Worm (Caenorhabditis elegans) whole organism, early embryonic: ENCODE measurements around the gene gro-1.

Experiments used
- B0310.2 ChIP-seq: sonication (generic microtip); optimal IDR thresholded peaks from 2 replicates; lab custom pipeline; 2016; ENCODE audit warnings: mild to moderate bottlenecking, missing genetic modification characterization, missing compliant biosample characterization
- F13C5.2 ChIP-seq: sonication (generic microtip); optimal IDR thresholded peaks from 2 replicates; lab custom pipeline; 2017; ENCODE audit warnings: mild to moderate bottlenecking, missing genetic modification characterization, inconsistent platforms, missing compliant biosample characterization
- aly-1 ChIP-seq: sonication (generic microtip); optimal IDR thresholded peaks from 2 replicates; lab custom pipeline; 2016; ENCODE audit warnings: missing genetic modification characterization, missing compliant biosample characterization
- ama-1 ChIP-seq: fragments of 150-350 bp; optimal IDR thresholded peaks from 2 replicates; lab custom pipeline; 2014
- ceh-13 ChIP-seq: fragments of 200-800 bp; sonication (Bioruptor generic); optimal IDR thresholded peaks from 2 replicates; lab custom pipeline; 2018; ENCODE audit warnings: mild to moderate bottlenecking, missing genetic modification characterization, missing compliant biosample characterization
- ceh-36 ChIP-seq: sonication (generic microtip); optimal IDR thresholded peaks from 2 replicates; lab custom pipeline; 2016; ENCODE audit warnings: missing genetic modification characterization, inconsistent platforms, missing compliant biosample characterization
- ets-7 ChIP-seq: sonication (generic microtip); optimal IDR thresholded peaks from 2 replicates; lab custom pipeline; 2016; ENCODE audit warnings: missing genotype, missing genetic modification characterization, missing compliant biosample characterization
- flt-1 ChIP-seq: fragments of 200-800 bp; sonication (Bioruptor generic); IDR thresholded peaks from 2 replicates; pipeline ENCODE4 v1.3.6; 2022; ENCODE audit warnings: missing genetic modification characterization, missing compliant biosample characterization
- hmbx-1 ChIP-seq: sonication (generic microtip); optimal IDR thresholded peaks from 2 replicates; lab custom pipeline; 2016; ENCODE audit warnings: mild to moderate bottlenecking, missing genetic modification characterization, missing compliant biosample characterization
- hmg-4 ChIP-seq: fragments of 200-800 bp; sonication (Bioruptor generic); optimal IDR thresholded peaks from 2 replicates; lab custom pipeline; 2018; ENCODE audit warnings: mild to moderate bottlenecking, missing genetic modification characterization, missing compliant biosample characterization
- hnd-1 ChIP-seq: sonication (generic microtip); optimal IDR thresholded peaks from 2 replicates; lab custom pipeline; 2016; ENCODE audit warnings: missing genetic modification characterization, missing compliant biosample characterization
- pes-1 ChIP-seq: fragments of 200-800 bp; sonication (Bioruptor generic); IDR thresholded peaks from 2 replicates; pipeline ENCODE4 v1.3.6; 2022; ENCODE audit warnings: missing genetic modification reagents, missing genetic modification characterization, missing compliant biosample characterization
- scrt-1 ChIP-seq: fragments of 200-800 bp; sonication (Bioruptor generic); IDR thresholded peaks from 2 replicates; pipeline ENCODE4 v1.3.6; 2022; ENCODE audit warnings: missing genetic modification characterization, missing compliant biosample characterization
- sea-1 ChIP-seq: fragments of 200-800 bp; sonication (Bioruptor generic); conservative IDR thresholded peaks from 2 replicates; pipeline ENCODE4 v1.3.6; 2022; ENCODE audit warnings: missing genetic modification characterization, missing compliant biosample characterization
- tbx-11 ChIP-seq: fragments of 200-800 bp; sonication (Bioruptor generic); IDR thresholded peaks from 2 replicates; pipeline ENCODE4 v1.3.6; 2022; ENCODE audit warnings: missing genetic modification characterization, missing compliant biosample characterization
- tbx-37 ChIP-seq: fragments of 200-800 bp; sonication (Bioruptor generic); conservative IDR thresholded peaks from 2 replicates; pipeline ENCODE4 v1.3.6; 2022; ENCODE audit warnings: missing genetic modification reagents, missing genetic modification characterization, missing compliant biosample characterization
- tra-4 ChIP-seq: sonication (generic microtip); optimal IDR thresholded peaks from 2 replicates; lab custom pipeline; 2017; ENCODE audit warnings: missing genetic modification characterization, missing compliant biosample characterization

gro-1 gene

DNA sequence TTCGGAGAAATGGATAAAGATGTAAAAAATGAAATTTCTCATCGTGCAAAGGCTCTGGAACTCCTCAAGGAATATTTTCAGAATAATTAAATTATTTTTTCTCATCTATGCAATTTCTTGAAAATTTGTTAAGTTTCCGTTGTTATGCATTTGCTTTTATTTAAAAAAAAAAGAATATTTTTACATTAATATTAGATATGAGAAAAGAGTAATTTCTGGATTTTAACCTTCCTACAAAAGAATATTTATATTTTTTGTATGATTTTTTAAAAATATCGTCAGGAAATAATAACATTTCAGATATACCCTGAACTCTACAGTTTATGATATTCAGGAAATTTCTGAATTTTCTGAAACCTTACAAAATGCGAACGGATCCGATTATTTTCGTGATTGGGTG lies at the start of gene gro-1:
gro-1 (plus strand) TSS at position 301 of the 400 bp plus-strand sequence.
- no peak for TF ChIP-seq ceh-13 (GFP tag; lab: Kevin White, UChicago)
- TF ChIP-seq aly-1 (tag; lab: Kevin White, UChicago), result no peak
- TF ChIP-seq tbx-11 (GFP tag; lab: Robert Waterston, UW), result no peak
- no peak for TF ChIP-seq hnd-1
- TF ChIP-seq hmbx-1 (tag; lab: Kevin White, UChicago), result no peak
- no peak for TF ChIP-seq B0310.2 (tag; lab: Kevin White, UChicago)
- no peak for TF ChIP-seq tra-4
- TF ChIP-seq F13C5.2 (tag; lab: Kevin White, UChicago), result no peak
- no peak for TF ChIP-seq pes-1 (GFP tag; lab: Robert Waterston, UW)
- no peak for TF ChIP-seq scrt-1
- no peak for TF ChIP-seq sea-1 (GFP tag; lab: Robert Waterston, UW)
- TF ChIP-seq hmg-4, result no peak
- TF ChIP-seq ama-1 (lab: Kevin White, UChicago), result no peak

DNA sequence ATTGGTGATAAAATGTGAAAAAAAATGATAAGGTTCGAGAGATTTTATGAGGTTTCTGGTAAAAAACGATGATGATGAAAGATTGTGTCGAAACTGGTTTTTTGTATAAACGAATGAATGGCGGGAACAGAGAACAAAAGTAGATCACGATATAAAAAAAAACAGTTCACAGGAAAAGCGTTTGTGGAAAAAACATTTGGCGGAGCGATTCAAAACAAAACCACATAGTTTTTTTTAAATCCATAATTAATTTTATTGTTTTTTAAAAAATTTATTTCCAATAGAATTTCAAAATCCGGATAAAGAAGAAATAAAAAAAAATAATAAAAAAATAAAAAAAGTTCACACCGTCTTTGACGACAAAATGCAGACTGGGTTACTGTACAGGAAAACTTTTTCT lies 49.5 kb upstream of the gro-1 start, which contains the start of gene ZC155.4:
ZC155.4 (minus strand) TSS at position 101 of the 400 bp plus-strand sequence.
- TF ChIP-seq ceh-36 (tag; lab: Kevin White, UChicago), result no peak
- no peak for TF ChIP-seq pes-1 (GFP tag; lab: Robert Waterston, UW)
- no peak for TF ChIP-seq ets-7 (tag; lab: Kevin White, UChicago)
- no peak for TF ChIP-seq hmg-4
- no peak for TF ChIP-seq tbx-37 (GFP tag; lab: Robert Waterston, UW)

DNA sequence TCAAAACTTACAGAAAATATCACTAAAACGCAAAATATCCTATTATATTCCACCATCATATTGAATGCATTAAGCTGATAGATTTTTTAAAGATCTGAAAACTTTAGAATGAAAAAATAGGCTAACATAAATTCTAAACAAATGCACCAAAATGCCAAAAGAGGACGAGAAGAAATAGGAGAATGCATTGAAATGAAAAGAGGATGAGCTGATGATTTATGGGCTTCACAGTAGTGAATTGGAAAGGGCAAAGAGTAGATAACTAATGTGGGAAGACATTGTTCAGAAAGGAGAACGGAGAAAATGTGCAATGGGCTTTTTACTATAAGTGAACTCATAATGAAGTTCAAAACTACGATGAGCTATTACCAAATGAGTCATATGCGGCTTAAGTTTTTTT lies 47.4 kb upstream of the gro-1 start, which contains the start of gene cutl-19:
cutl-19 (minus strand) TSS at position 101 of the 400 bp plus-strand sequence.
- TF ChIP-seq sea-1 (GFP tag; lab: Robert Waterston, UW) (no peak), hmbx-1 (tag; lab: Kevin White, UChicago) (no peak), hnd-1 (no peak), ceh-36 (tag; lab: Kevin White, UChicago) (no peak), flt-1 (GFP tag; lab: Robert Waterston, UW) (no peak), aly-1 (tag; lab: Kevin White, UChicago) (no peak), ets-7 (tag; lab: Kevin White, UChicago) (no peak), hmg-4 (no peak), B0310.2 (tag; lab: Kevin White, UChicago) (no peak), ceh-13 (GFP tag; lab: Kevin White, UChicago) (no peak), scrt-1 (no peak), tbx-37 (GFP tag; lab: Robert Waterston, UW) (no peak), ama-1 (lab: Kevin White, UChicago) (no peak), pes-1 (GFP tag; lab: Robert Waterston, UW) (no peak), tra-4 (no peak), tbx-11 (GFP tag; lab: Robert Waterston, UW) (no peak), F13C5.2 (tag; lab: Kevin White, UChicago) (no peak)

- no peak for TF ChIP-seq ama-1 (lab: Kevin White, UChicago)
- no peak for TF ChIP-seq hnd-1
- TF ChIP-seq F13C5.2 (tag; lab: Kevin White, UChicago), result no peak
- no peak for TF ChIP-seq ceh-13 (GFP tag; lab: Kevin White, UChicago)
- no peak for TF ChIP-seq tbx-37 (GFP tag; lab: Robert Waterston, UW)
- TF ChIP-seq hmg-4, result no peak
- no peak for TF ChIP-seq scrt-1
- no peak for TF ChIP-seq aly-1 (tag; lab: Kevin White, UChicago)
- TF ChIP-seq B0310.2 (tag; lab: Kevin White, UChicago), result no peak
- no peak for TF ChIP-seq tra-4
- TF ChIP-seq flt-1 (GFP tag; lab: Robert Waterston, UW), result no peak
These were observed 46.2 kb upstream of the gro-1 start, which contains the start of gene ZC155.2 for ce11 chrIII:5218687-5219086. Gene ZC155.2, plus strand, starts transcription at chrIII:5218987.

ce11 chrIII:5221820-5222219 lies 43.1 kb upstream of the gro-1 start:
- TF ChIP-seq scrt-1, result no peak
- no peak for TF ChIP-seq ama-1 (lab: Kevin White, UChicago)
- no peak for TF ChIP-seq ets-7 (tag; lab: Kevin White, UChicago)
- no peak for TF ChIP-seq F13C5.2 (tag; lab: Kevin White, UChicago)
- no peak for TF ChIP-seq tbx-11 (GFP tag; lab: Robert Waterston, UW)
- TF ChIP-seq flt-1 (GFP tag; lab: Robert Waterston, UW), result no peak
- no peak for TF ChIP-seq hnd-1
- TF ChIP-seq sea-1 (GFP tag; lab: Robert Waterston, UW), result no peak
- TF ChIP-seq tra-4, result no peak
- TF ChIP-seq hmg-4, result no peak

ce11 chrIII:5222777-5223176 lies 42.1 kb upstream of the gro-1 start:
- TF ChIP-seq scrt-1, result no peak
- TF ChIP-seq hnd-1, result no peak
- TF ChIP-seq ceh-13 (GFP tag; lab: Kevin White, UChicago), result no peak
- no peak for TF ChIP-seq aly-1 (tag; lab: Kevin White, UChicago)
- no peak for TF ChIP-seq flt-1 (GFP tag; lab: Robert Waterston, UW)
- no peak for TF ChIP-seq pes-1 (GFP tag; lab: Robert Waterston, UW)
- no peak for TF ChIP-seq hmg-4
- no peak for TF ChIP-seq tbx-37 (GFP tag; lab: Robert Waterston, UW)
- TF ChIP-seq tra-4, result no peak
- no peak for TF ChIP-seq F13C5.2 (tag; lab: Kevin White, UChicago)
- TF ChIP-seq hmbx-1 (tag; lab: Kevin White, UChicago), result no peak
- TF ChIP-seq B0310.2 (tag; lab: Kevin White, UChicago), result no peak
- no peak for TF ChIP-seq ets-7 (tag; lab: Kevin White, UChicago)
- TF ChIP-seq sea-1 (GFP tag; lab: Robert Waterston, UW), result no peak
- TF ChIP-seq tbx-11 (GFP tag; lab: Robert Waterston, UW), result no peak
- no peak for TF ChIP-seq ceh-36 (tag; lab: Kevin White, UChicago)
- no peak for TF ChIP-seq ama-1 (lab: Kevin White, UChicago)

- no peak for TF ChIP-seq aly-1 (tag; lab: Kevin White, UChicago)
- TF ChIP-seq hmbx-1 (tag; lab: Kevin White, UChicago), result no peak
- no peak for TF ChIP-seq pes-1 (GFP tag; lab: Robert Waterston, UW)
- TF ChIP-seq scrt-1, result no peak
- TF ChIP-seq hmg-4, result no peak
- no peak for TF ChIP-seq tra-4
These were observed 40.0 kb upstream of the gro-1 start for ce11 chrIII:5224908-5225307.
